Fruit fly (Drosophila melanogaster): ENCODE data around the gene Men-b.

Men-b gene

DNA sequence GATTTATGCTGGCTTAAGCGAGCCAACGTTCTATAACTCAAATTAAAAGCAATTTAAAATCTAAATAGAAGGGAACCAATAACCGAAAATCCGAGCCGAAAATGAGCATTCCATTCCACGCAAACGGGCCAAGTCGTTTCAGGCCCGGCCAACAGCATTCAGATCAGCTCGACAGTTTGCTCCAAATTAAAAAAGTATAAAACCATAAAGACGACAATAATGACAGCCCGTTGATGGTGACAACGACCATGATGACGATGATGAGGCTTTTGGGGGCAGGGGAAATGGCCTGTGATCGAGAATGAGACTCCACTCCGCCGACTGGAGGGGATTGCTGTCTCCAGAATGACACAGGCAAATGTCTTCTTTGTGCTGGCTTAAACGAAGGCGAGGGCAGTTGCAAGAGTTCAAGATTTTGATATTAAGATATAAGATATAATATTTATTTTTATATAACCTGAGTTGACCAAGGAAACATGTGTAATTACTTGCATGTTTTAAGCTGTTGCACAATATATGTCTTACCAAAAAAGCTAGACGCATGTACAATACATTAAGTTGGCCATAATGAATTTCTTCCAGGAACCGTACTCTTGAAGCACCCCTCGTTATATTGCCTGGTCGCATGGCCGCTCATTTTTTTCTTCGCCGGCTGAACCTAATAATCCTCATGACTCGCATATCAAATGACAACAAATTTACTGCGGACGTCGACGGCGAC is 53.4 kb downstream of the Men-b start (continued):
- TF ChIP-seq al (GFP tag; IDR thresholded peaks at IDR 0.05), result no peak
- TF ChIP-seq CG1602 (GFP tag; optimal IDR thresholded peaks at IDR 0.05), result no peak
- TF ChIP-seq CG13424 (tag; optimal IDR thresholded peaks at IDR 0.05), result peak; percentile 0
- TF ChIP-seq fd96Cb (tag; optimal IDR thresholded peaks at IDR 0.05), result peak; percentile 11
- TF ChIP-seq CG6689 (GFP tag; IDR thresholded peaks at IDR 0.05), result 0 out of 2 replicates have a peak, but pooled peaks have one; percentile 33
- no peak for TF ChIP-seq Dbx (GFP tag; IDR thresholded peaks at IDR 0.05)
- no peak for TF ChIP-seq fd64A (GFP tag; optimal IDR thresholded peaks at IDR 0.05)
- no peak for TF ChIP-seq CG9437 (GFP tag; optimal IDR thresholded peaks at IDR 0.05)
- TF ChIP-seq PHDP (tag; optimal IDR thresholded peaks at IDR 0.05), result no peak
- no peak for TF ChIP-seq CG18764 (GFP tag; optimal IDR thresholded peaks at IDR 0.05)
- TF ChIP-seq CG8359 (GFP tag; optimal IDR thresholded peaks at IDR 0.05; ENCODE audit: borderline replicate concordance), result no peak
- no peak for TF ChIP-seq chinmo (GFP tag; IDR thresholded peaks at IDR 0.05; ENCODE audit: partially characterized antibody)
- TF ChIP-seq Xbp1 (GFP tag; optimal IDR thresholded peaks at IDR 0.05), result no peak
- no peak for TF ChIP-seq ranshi (GFP tag; IDR thresholded peaks at IDR 0.05)
- TF ChIP-seq CG3726 (GFP tag; IDR thresholded peaks at IDR 0.05), result no peak
- TF ChIP-seq Fer1 (GFP tag; optimal IDR thresholded peaks at IDR 0.05), result no peak
- no peak for TF ChIP-seq CG13624 (GFP tag; optimal IDR thresholded peaks at IDR 0.05)
- TF ChIP-seq ara (GFP tag; IDR thresholded peaks at IDR 0.05), result peak; percentile 58
- no peak for TF ChIP-seq CG7271 (tag; optimal IDR thresholded peaks at IDR 0.05)
- TF ChIP-seq Bdp1 (GFP tag; optimal IDR thresholded peaks at IDR 0.05), result no peak
- TF ChIP-seq CG4328 (GFP tag; optimal IDR thresholded peaks at IDR 0.05), result no peak
- TF ChIP-seq CG17802 (tag; optimal IDR thresholded peaks at IDR 0.05), result no peak
- no peak for TF ChIP-seq hb (GFP tag; IDR thresholded peaks at IDR 0.05; ENCODE audit: partially characterized antibody)
- no peak for TF ChIP-seq gro (GFP tag; optimal IDR thresholded peaks at IDR 0.05)
- no peak for TF ChIP-seq CG17328 (GFP tag; IDR thresholded peaks at IDR 0.05)
- TF ChIP-seq hbn (GFP tag; IDR thresholded peaks at IDR 0.05; ENCODE audit: partially characterized antibody), result no peak
- TF ChIP-seq Taf1 (GFP tag; IDR thresholded peaks at IDR 0.05), result no peak
- TF ChIP-seq cas (GFP tag; IDR thresholded peaks at IDR 0.05), result no peak
- TF ChIP-seq ab (GFP tag; optimal IDR thresholded peaks at IDR 0.05), result no peak
- TF ChIP-seq seq (GFP tag; IDR thresholded peaks at IDR 0.05), result 0 out of 2 replicates have a peak, but pooled peaks have one; percentile 8
- no peak for TF ChIP-seq lov (optimal IDR thresholded peaks at IDR 0.05)
- peak; percentile 26; the same call in 1 of the 3 replicates for TF ChIP-seq lov (GFP tag; IDR thresholded peaks at IDR 0.05)
- TF ChIP-seq CG14965 (GFP tag; optimal IDR thresholded peaks at IDR 0.05; ENCODE audit: borderline replicate concordance), result no peak
- TF ChIP-seq Tbp (GFP tag; optimal IDR thresholded peaks at IDR 0.05), result no peak
- TF ChIP-seq Elba2 (GFP tag; optimal IDR thresholded peaks at IDR 0.05), result no peak
- TF ChIP-seq CG2712 (tag; optimal IDR thresholded peaks at IDR 0.05), result peak; percentile 66
- no peak for TF ChIP-seq ATbp (GFP tag; optimal IDR thresholded peaks at IDR 0.05)
- TF ChIP-seq tgo (GFP tag; IDR thresholded peaks at IDR 0.05), result no peak
- no peak for TF ChIP-seq tin (GFP tag; optimal IDR thresholded peaks at IDR 0.05)
- no peak for TF ChIP-seq pfk (GFP tag; optimal IDR thresholded peaks at IDR 0.05)
- no peak for TF ChIP-seq dmrt99B (tag; optimal IDR thresholded peaks at IDR 0.05)
- no peak for TF ChIP-seq CG6654 (GFP tag; optimal IDR thresholded peaks at IDR 0.05)
- TF ChIP-seq en (GFP tag; optimal IDR thresholded peaks at IDR 0.05), result no peak
- TF ChIP-seq lab (GFP tag; optimal IDR thresholded peaks at IDR 0.05), result peak; percentile 9
- no peak for TF ChIP-seq CG1024 (GFP tag; IDR thresholded peaks at IDR 0.05)
- no peak for TF ChIP-seq Kr (GFP tag; optimal IDR thresholded peaks at IDR 0.05)
- no peak for TF ChIP-seq TFAM (GFP tag; optimal IDR thresholded peaks at IDR 0.05)
- TF ChIP-seq gcm2 (GFP tag; optimal IDR thresholded peaks at IDR 0.05), result no peak
- TF ChIP-seq HLH54F (GFP tag; optimal IDR thresholded peaks at IDR 0.05), result no peak
- no peak for TF ChIP-seq CG4707 (GFP tag; optimal IDR thresholded peaks at IDR 0.05)

Measured in whole organism, embryonic.